Fruit fly (Drosophila melanogaster) S2 (cell line): ENCODE results near the gene CG34280.

Experiments
- CG8478 ChIP-seq: fragments of >200 bp; optimal IDR thresholded peaks from 2 replicates; lab custom pipeline; 2018
- CTCF ChIP-seq, 2 experiments: fragments of >200 bp; optimal IDR thresholded peaks; 2 replicates each; lab custom pipeline; 2018

CG34280 gene

DNA sequence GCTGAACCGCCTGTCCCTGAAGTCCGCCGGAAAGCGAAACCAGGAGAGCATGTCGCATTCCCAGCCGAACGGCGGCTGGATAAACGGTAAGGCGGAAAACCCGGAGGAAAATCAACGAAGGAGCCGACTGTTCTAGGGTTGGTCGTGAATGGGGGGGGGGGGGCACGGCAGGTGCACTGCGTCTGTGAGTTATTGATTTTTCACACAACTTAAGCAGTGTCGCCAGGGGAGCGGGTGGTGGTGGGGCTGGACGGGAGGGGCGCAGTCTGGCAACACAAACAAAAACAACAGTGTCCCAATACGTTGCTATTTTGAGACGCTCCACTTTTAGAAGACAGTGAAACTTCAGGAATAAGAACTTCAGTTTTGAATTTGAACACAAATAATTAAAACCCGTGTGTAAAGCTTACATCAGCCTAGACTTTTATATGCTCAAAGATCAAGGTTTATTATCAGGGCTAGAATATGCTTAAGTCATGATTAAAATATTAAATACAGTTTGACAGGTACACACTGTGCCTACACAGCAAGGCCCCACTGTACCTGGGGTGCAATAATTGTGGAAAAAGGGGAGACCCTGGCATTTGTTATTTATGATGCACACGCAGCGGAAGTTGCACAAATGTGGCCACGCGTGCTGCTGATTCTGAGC is 17.2 kb downstream of the CG34280 start:
- TF ChIP-seq CTCF (optimal IDR thresholded peaks at IDR 0.05; lab: Kevin White, UChicago) (no peak), CG8478 (lab: Kevin White, UChicago) (no peak)

DNA sequence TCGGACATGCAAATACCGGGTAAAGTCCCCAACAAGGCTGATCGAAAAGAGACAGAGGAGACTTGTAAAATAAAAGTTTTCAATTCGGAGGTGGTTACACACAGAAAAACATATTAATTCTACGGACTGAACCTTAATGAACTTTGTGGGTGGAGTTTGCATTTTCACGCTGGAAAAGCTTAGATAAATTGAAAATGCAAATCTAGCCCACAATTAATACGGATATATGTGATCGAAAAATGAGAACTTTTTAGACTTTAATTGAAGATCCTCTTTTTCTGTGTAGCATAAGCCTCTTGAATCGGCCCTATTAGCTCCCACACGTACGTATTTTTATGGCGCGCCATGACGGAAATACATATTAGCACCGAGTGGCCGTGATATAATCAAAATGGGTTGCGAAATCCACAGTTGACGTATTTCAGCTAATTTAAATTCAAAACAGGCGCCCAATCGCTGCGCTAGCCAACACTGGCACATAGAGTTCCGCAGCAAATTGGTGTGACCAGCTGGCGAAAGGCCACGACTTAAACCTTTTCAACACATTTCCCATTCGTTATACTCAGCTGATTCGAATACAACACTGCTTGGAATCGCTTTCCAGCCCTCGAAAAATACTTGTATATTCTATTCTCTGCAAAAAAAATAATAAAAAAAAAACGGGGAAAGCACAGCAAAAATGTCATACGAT is 18.0 kb downstream of the CG34280 start:
- no peak for TF ChIP-seq CG8478 (lab: Kevin White, UChicago)
- TF ChIP-seq CTCF (optimal IDR thresholded peaks at IDR 0.05; lab: Kevin White, UChicago) = peak in 1 of 2 experiments; percentile 12

DNA sequence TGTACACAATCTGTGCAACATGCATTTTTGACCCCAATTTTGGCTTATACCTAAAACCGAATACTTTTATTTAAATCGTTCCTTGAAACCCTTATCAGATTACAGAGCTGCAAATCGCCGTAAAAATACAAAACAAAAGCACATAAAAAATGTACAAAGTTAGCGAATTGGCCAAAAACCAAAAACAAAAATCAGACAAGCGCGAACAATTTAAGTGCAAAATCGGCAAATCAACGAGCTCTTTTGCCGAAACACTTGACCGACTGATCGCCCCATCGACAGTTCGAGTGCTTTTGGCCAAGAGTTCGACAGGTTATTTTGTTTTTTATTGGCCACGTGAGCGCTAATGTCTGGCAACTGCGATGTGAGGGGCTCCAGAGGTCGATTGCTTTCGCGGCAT is 21.6 kb downstream of the CG34280 start:
- TF ChIP-seq CG8478 (lab: Kevin White, UChicago) (no peak), CTCF (optimal IDR thresholded peaks at IDR 0.05; lab: Kevin White, UChicago) (no peak)

DNA sequence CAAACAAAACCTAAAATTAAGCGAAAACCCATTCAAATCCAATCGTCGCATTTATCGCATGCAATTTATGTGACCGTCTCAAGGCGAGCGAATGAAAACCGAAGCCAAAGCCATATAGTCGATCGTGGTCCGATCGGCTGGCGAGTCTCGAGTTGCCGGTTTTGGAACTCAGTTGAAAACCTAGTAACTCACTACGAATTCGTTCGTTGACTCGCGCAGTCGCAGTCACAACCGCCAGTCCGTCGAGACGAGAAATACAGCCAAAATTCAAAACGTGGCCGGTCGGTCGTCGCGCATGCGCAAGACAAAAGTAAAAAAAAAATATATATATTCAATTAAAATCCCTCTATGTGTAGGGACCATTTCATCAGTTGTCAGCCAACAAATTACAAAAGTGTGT is 23.8 kb downstream of the CG34280 start, which contains the start of gene lute:
Gene lute (plus strand): TSS at position 203 of the 400 bp plus-strand sequence.
- TF ChIP-seq CG8478 (lab: Kevin White, UChicago) (no peak), CTCF (optimal IDR thresholded peaks at IDR 0.05; lab: Kevin White, UChicago) (no peak)

DNA sequence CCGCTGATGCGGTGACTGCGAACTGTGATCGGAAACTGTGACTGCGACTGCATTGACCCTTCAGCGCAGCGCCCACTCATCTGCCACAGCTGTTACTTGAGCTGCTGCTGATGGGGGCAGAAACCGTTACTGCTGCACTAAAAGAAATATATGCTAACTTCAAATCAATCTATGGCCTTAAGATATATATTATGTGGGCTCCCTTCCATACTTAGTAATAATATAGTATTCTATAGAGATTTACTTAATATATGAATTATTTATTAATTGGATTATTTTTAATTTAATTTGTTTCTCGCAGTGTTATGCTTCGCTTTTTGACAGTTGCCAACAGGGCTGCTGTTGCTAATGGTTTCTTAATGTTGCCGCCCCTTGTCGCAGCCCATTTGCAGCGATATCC is 24.5 kb downstream of the CG34280 start:
- no peak for TF ChIP-seq CTCF (optimal IDR thresholded peaks at IDR 0.05; lab: Kevin White, UChicago)
- TF ChIP-seq CG8478 (lab: Kevin White, UChicago) = no peak

DNA sequence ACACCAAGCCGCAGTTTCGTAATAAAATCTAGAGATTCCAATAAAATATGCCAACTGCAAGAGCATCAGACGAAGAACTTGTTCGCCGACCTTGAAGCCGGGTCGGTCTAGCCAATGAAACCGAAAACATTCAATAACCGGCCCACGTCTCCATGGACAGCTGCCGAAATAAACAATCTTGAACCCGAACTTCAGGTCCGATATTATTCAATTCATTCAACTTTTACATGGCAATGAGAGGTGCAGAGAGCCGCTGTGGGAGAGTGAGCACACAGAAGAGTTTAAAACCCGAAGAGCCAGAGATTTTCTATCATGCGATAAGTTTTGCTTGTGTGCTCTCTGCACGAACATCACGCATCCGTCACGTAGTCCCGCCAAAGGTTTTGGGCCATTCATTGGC is 26.0 kb downstream of the CG34280 start:
- TF ChIP-seq CG8478 (lab: Kevin White, UChicago) (no peak), CTCF (optimal IDR thresholded peaks at IDR 0.05; lab: Kevin White, UChicago) (no peak)

DNA sequence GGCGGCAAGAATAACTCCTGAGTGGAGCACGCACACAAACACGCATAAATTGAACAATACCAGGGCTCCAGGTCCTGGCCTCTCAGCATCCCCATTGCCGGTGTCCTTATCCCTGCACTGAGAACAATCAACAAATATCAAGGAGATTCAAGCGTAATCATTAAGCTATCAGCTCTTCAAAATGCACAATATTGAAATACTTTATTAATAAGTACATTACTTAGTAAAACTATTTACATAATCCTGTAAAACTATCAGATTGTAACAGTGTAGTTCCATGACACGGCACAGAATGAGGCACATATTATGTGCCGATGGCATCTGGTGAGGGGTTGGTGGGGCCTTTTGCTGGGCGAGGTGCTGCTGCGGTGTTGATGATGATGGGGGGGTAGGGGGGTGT is 32.4 kb downstream of the CG34280 start:
- TF ChIP-seq CG8478 (lab: Kevin White, UChicago) (no peak), CTCF (optimal IDR thresholded peaks at IDR 0.05; lab: Kevin White, UChicago) (no peak)

DNA sequence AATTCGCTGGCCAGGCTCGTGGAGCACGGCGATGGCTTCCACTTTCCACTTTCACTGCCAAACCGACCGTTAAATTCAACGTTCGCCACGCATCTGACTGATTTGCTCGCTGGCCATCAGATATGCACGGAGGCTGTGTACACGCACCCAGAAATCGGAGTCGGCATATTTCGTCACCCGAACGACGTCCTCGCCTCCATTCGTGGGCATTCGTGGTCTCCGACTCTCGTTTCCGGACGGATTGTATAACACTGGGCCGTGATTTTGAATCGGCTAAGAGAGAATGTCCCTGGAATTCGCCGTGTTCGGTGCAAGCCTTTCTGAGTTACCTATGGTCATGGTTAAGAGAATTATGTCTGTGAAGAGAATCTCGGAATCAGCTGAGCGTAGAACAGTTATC is 37.5 kb downstream of the CG34280 start, which contains the start of gene beat-IIa:
Gene beat-IIa (minus strand): TSS at position 97 of the 400 bp plus-strand sequence.
- TF ChIP-seq CG8478 (lab: Kevin White, UChicago) = no peak
- no peak for TF ChIP-seq CTCF (optimal IDR thresholded peaks at IDR 0.05; lab: Kevin White, UChicago)

DNA sequence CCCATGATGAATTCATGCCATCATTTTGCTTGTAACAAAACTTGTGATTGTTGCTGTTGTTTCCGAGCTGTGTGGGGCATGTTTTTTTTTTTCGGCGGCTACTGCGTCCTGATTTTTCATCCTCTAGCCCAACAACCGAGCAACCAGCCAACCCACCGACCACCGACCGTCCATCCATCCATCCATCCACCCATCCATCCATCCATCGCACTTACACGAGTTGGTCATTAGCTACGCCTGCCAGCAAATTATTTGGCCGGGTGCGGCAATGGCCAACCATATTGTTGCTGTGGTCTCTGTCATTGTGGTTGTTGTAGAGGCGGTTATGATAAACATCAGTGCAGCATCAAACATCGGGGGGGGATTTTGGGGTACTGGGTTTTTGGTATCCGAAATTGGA is 44.1 kb downstream of the CG34280 start:
- TF ChIP-seq CTCF (optimal IDR thresholded peaks at IDR 0.05; lab: Kevin White, UChicago) = no peak
- TF ChIP-seq CG8478 (lab: Kevin White, UChicago) = no peak
